Fruit fly (Drosophila melanogaster) S2 (cell line): ENCODE measurements around the gene CG6686.

Source experiments
- CG8478 ChIP-seq: fragments of >200 bp; optimal IDR thresholded peaks from 2 replicates; lab custom pipeline; 2018
- CTCF ChIP-seq, 2 experiments: fragments of >200 bp; optimal IDR thresholded peaks; 2 replicates each; lab custom pipeline; 2018

- no peak for TF ChIP-seq CG8478
- no peak for TF ChIP-seq CTCF (optimal IDR thresholded peaks at IDR 0.05; lab: Kevin White, UChicago)
Observed at dm6 chr2L:11977721-11978120, 10.1 kb downstream of the CG6686 start.
